Worm (Caenorhabditis elegans) whole organism, L4/young adult: Measurements from ENCODE around the gene srh-21.

ENCODE experiments used
- W03F9.2 ChIP-seq: fragments of 150-350 bp; optimal IDR thresholded peaks from 2 replicates; lab custom pipeline; 2014; ENCODE audit warnings: missing biosample characterization, missing genetic modification characterization
- dao-5 ChIP-seq: sonication (generic microtip); optimal IDR thresholded peaks from 2 replicates; lab custom pipeline; 2016; ENCODE audit warnings: missing genotype, missing genetic modification characterization, moderate library complexity, missing compliant biosample characterization
- him-1 ChIP-seq: sonication (generic microtip); optimal IDR thresholded peaks from 2 replicates; lab custom pipeline; 2016; ENCODE audit warnings: missing genotype, missing genetic modification reagents, missing genetic modification characterization, missing compliant biosample characterization

- TF ChIP-seq W03F9.2 (no peak), him-1 (tag; lab: Kevin White, UChicago) (no peak), dao-5 (tag; lab: Kevin White, UChicago) (no peak)
Observed at ce11 chrV:4912313-4912712, 14.2 kb upstream of the srh-21 start, which contains the start of gene H23N18.5.
